ENCODE assay signal across 7 worm cellular contexts in genomic region chrX:573270-573669, ce11.
A peak's percentile ranks its signal among the peaks of the same experiment; 100 is the strongest.
TF ChIP-seq lines count a peak whose summit lies in the region.

No protein-coding gene starts in this region.

TF ChIP-seq in whole organism, L1 larva, 84 proteins besides CTCF, POLR2A, EP300 and RAD21 (continues in another document):
- TF ChIP-seq hpl-2 (GFP tag; optimal IDR thresholded peaks at IDR 0.05; lab: Kevin White, UChicago) (no peak), ets-5 (GFP tag; IDR thresholded peaks at IDR 0.05; lab: Robert Waterston, UW) (no peak), ceh-82 (tag; optimal IDR thresholded peaks at IDR 0.05; lab: Kevin White, UChicago) (peak; percentile 69 to 87 (median 87)), unc-62 (GFP tag; optimal IDR thresholded peaks at IDR 0.05; lab: Kevin White, UChicago) (no peak), ceh-8 (GFP tag; optimal IDR thresholded peaks at IDR 0.05; lab: Kevin White, UChicago) (no peak), nhr-12 (tag; optimal IDR thresholded peaks at IDR 0.05; lab: Kevin White, UChicago) (no peak), F16B12.6 (tag; optimal IDR thresholded peaks at IDR 0.05; lab: Kevin White, UChicago) (peak; percentile 5), ztf-4 (tag; optimal IDR thresholded peaks at IDR 0.05; lab: Kevin White, UChicago) (no peak), ztf-11 (tag; optimal IDR thresholded peaks at IDR 0.05; lab: Kevin White, UChicago) (no peak), jun-1 (tag; optimal IDR thresholded peaks at IDR 0.05; lab: Kevin White, UChicago) (peak; percentile 72), Y116A8C.19 (tag; optimal IDR thresholded peaks at IDR 0.05; lab: Kevin White, UChicago; ENCODE audit: borderline replicate concordance) (no peak), elt-3 (tag; optimal IDR thresholded peaks at IDR 0.05; lab: Kevin White, UChicago) (peak in 3 of 6 experiments; percentile 35 to 56 (median 50)), nhr-20 (tag; optimal IDR thresholded peaks at IDR 0.05; lab: Kevin White, UChicago) (peak; percentile 51)

TF ChIP-seq in whole organism, L2 larva, 48 proteins besides CTCF, POLR2A, EP300 and RAD21 (continues in another document):
- TF ChIP-seq fos-1 (tag; optimal IDR thresholded peaks at IDR 0.05; lab: Kevin White, UChicago) (peak; percentile 15), alr-1 (tag; optimal IDR thresholded peaks at IDR 0.05; lab: Kevin White, UChicago) (no peak), nhr-23 (tag; optimal IDR thresholded peaks at IDR 0.05; lab: Kevin White, UChicago) (no peak), F13H6.1 (tag; optimal IDR thresholded peaks at IDR 0.05; lab: Kevin White, UChicago) (peak; percentile 46), lin-13 (GFP tag; optimal IDR thresholded peaks at IDR 0.05; lab: Kevin White, UChicago) (peak; percentile 15), C34F6.9 (tag; optimal IDR thresholded peaks at IDR 0.05; lab: Kevin White, UChicago) (peak; percentile 84), snpc-4 (tag; optimal IDR thresholded peaks at IDR 0.05; lab: Kevin White, UChicago) (peak; percentile 17), crh-2 (tag; optimal IDR thresholded peaks at IDR 0.05; lab: Kevin White, UChicago) (peak; percentile 31), lsy-2 (tag; optimal IDR thresholded peaks at IDR 0.05; lab: Kevin White, UChicago) (peak in 1 of 2 experiments; percentile 47), unc-55 (GFP tag; optimal IDR thresholded peaks at IDR 0.05; lab: Kevin White, UChicago) (peak; percentile 92), sma-3 (GFP tag; optimal IDR thresholded peaks at IDR 0.05; lab: Kevin White, UChicago) (no peak), nhr-11 (tag; optimal IDR thresholded peaks at IDR 0.05; lab: Kevin White, UChicago) (no peak), zag-1 (tag; optimal IDR thresholded peaks at IDR 0.05; lab: Kevin White, UChicago) (peak; percentile 59)

TF ChIP-seq in whole organism, L3 larva, 47 proteins besides CTCF, POLR2A, EP300 and RAD21:
- TF ChIP-seq skn-1 (tag; optimal IDR thresholded peaks at IDR 0.05; lab: Kevin White, UChicago) = peak; percentile 12
- peak; percentile 61 for TF ChIP-seq lin-39 (tag; optimal IDR thresholded peaks at IDR 0.05; lab: Kevin White, UChicago)
- peak; percentile 52 for TF ChIP-seq nfya-1 (tag; optimal IDR thresholded peaks at IDR 0.05; lab: Kevin White, UChicago; ENCODE audit: insufficient read depth)
- peak; percentile 20 for TF ChIP-seq fkh-10 (GFP tag; optimal IDR thresholded peaks at IDR 0.05; lab: Kevin White, UChicago)
- peak; percentile 72 for TF ChIP-seq pha-4 (tag; optimal IDR thresholded peaks at IDR 0.05; lab: Kevin White, UChicago)
- peak; percentile 2 for TF ChIP-seq hmg-11 (tag; optimal IDR thresholded peaks at IDR 0.05; lab: Kevin White, UChicago)
- TF ChIP-seq jun-1 (tag; optimal IDR thresholded peaks at IDR 0.05; lab: Kevin White, UChicago) = no peak
- peak; percentile 38 for TF ChIP-seq ceh-28 (tag; optimal IDR thresholded peaks at IDR 0.05; lab: Kevin White, UChicago)
- no peak for TF ChIP-seq ZK546.5 (tag; optimal IDR thresholded peaks at IDR 0.05; lab: Kevin White, UChicago)
- TF ChIP-seq ceh-82 (tag; optimal IDR thresholded peaks at IDR 0.05; lab: Kevin White, UChicago) = no peak
- peak; percentile 64 for TF ChIP-seq egl-5 (tag; optimal IDR thresholded peaks at IDR 0.05; lab: Kevin White, UChicago)
- peak; percentile 40 for TF ChIP-seq nhr-23 (tag; optimal IDR thresholded peaks at IDR 0.05; lab: Kevin White, UChicago)
- TF ChIP-seq nhr-25 (tag; optimal IDR thresholded peaks at IDR 0.05; lab: Kevin White, UChicago) = peak; percentile 18
- no peak for TF ChIP-seq tbx-2 (tag; optimal IDR thresholded peaks at IDR 0.05; lab: Kevin White, UChicago)

TF ChIP-seq in whole organism, L4 larva, 104 proteins besides CTCF, POLR2A, EP300 and RAD21 (continues in another document):
- TF ChIP-seq unc-39 (tag; optimal IDR thresholded peaks at IDR 0.05; lab: Kevin White, UChicago) = no peak
- TF ChIP-seq hlh-30 (tag; optimal IDR thresholded peaks at IDR 0.05; lab: Kevin White, UChicago; ENCODE audit: insufficient read depth) = peak; percentile 63
- peak; percentile 4 for TF ChIP-seq dpl-1 (GFP tag; optimal IDR thresholded peaks at IDR 0.05; lab: Kevin White, UChicago)
- peak; percentile 22 for TF ChIP-seq mxl-3 (GFP tag; optimal IDR thresholded peaks at IDR 0.05; lab: Kevin White, UChicago)
- TF ChIP-seq nhr-28 (tag; optimal IDR thresholded peaks at IDR 0.05; lab: Kevin White, UChicago) = peak; percentile 56
- TF ChIP-seq Y105C5A.15 (GFP tag; IDR thresholded peaks at IDR 0.05; lab: Robert Waterston, UW) = no peak
- TF ChIP-seq nhr-6 (tag; optimal IDR thresholded peaks at IDR 0.05; lab: Kevin White, UChicago) = no peak
- TF ChIP-seq aly-2 (tag; optimal IDR thresholded peaks at IDR 0.05; lab: Kevin White, UChicago) = no peak
- peak in 1 of 2 experiments; percentile 46 for TF ChIP-seq hif-1 (tag; optimal IDR thresholded peaks at IDR 0.05; lab: Kevin White, UChicago)
- peak; percentile 28 for TF ChIP-seq hlh-11 (tag; optimal IDR thresholded peaks at IDR 0.05; lab: Kevin White, UChicago)
- TF ChIP-seq lsy-2 (tag; optimal IDR thresholded peaks at IDR 0.05; lab: Kevin White, UChicago) = no peak
- no peak for TF ChIP-seq egl-27 (tag; optimal IDR thresholded peaks at IDR 0.05; lab: Kevin White, UChicago)
- no peak for TF ChIP-seq pha-4 (GFP tag; IDR thresholded peaks at IDR 0.05; lab: Robert Waterston, UW)
- TF ChIP-seq pha-4 (tag; optimal IDR thresholded peaks at IDR 0.05; lab: Kevin White, UChicago) = peak; percentile 41

TF ChIP-seq in whole organism, early embryonic, 17 proteins besides CTCF, POLR2A, EP300 and RAD21:
- peak; percentile 50 for TF ChIP-seq F13C5.2 (tag; optimal IDR thresholded peaks at IDR 0.05; lab: Kevin White, UChicago)
- TF ChIP-seq hmbx-1 (tag; optimal IDR thresholded peaks at IDR 0.05; lab: Kevin White, UChicago) = no peak
- TF ChIP-seq tbx-11 (GFP tag; IDR thresholded peaks at IDR 0.05; lab: Robert Waterston, UW) = no peak
- no peak for TF ChIP-seq hmg-4 (GFP tag; optimal IDR thresholded peaks at IDR 0.05; lab: Kevin White, UChicago)

TF ChIP-seq in whole organism, mixed stage, embryonic, 35 proteins besides CTCF, POLR2A, EP300 and RAD21:
- TF ChIP-seq nhr-237 (tag; optimal IDR thresholded peaks at IDR 0.05; lab: Kevin White, UChicago) (peak; percentile 38), elt-3 (tag; optimal IDR thresholded peaks at IDR 0.05; lab: Kevin White, UChicago) (peak; percentile 75), nhr-2 (tag; optimal IDR thresholded peaks at IDR 0.05; lab: Kevin White, UChicago) (peak; percentile 2), zip-8 (tag; optimal IDR thresholded peaks at IDR 0.05; lab: Kevin White, UChicago) (peak; percentile 85), unc-120 (tag; optimal IDR thresholded peaks at IDR 0.05; lab: Kevin White, UChicago; ENCODE audit: poor library complexity, severe bottlenecking) (no peak), unc-62 (GFP tag; optimal IDR thresholded peaks at IDR 0.05; lab: Kevin White, UChicago) (peak; percentile 2), mep-1 (tag; optimal IDR thresholded peaks at IDR 0.05; lab: Kevin White, UChicago) (no peak), nhr-12 (tag; optimal IDR thresholded peaks at IDR 0.05; lab: Kevin White, UChicago) (no peak), pha-4 (tag; optimal IDR thresholded peaks at IDR 0.05; lab: Kevin White, UChicago) (no peak), lin-13 (tag; optimal IDR thresholded peaks at IDR 0.05; lab: Kevin White, UChicago) (no peak), unc-39 (tag; optimal IDR thresholded peaks at IDR 0.05; lab: Kevin White, UChicago) (no peak), mab-5 (tag; optimal IDR thresholded peaks at IDR 0.05; lab: Kevin White, UChicago) (no peak), bed-3 (GFP tag; optimal IDR thresholded peaks at IDR 0.05; lab: Kevin White, UChicago) (no peak)

TF ChIP-seq in whole organism, young adult, 124 proteins besides CTCF, POLR2A, EP300 and RAD21:
- TF ChIP-seq K12H6.12 (tag; optimal IDR thresholded peaks at IDR 0.05; lab: Kevin White, UChicago) (peak; percentile 42), cebp-1 (GFP tag; IDR thresholded peaks at IDR 0.05; lab: Robert Waterston, UW) (peak; percentile 96), cebp-1 (tag; optimal IDR thresholded peaks at IDR 0.05; lab: Kevin White, UChicago) (peak; percentile 99), hmg-1.2 (GFP tag; IDR thresholded peaks at IDR 0.05; lab: Robert Waterston, UW) (peak; percentile 13; the same call in 1 of the 2 replicates), attf-3 (GFP tag; conservative IDR thresholded peaks at IDR 0.05; lab: Robert Waterston, UW) (no peak), ztf-18 (tag; optimal IDR thresholded peaks at IDR 0.05; lab: Kevin White, UChicago) (no peak), let-607 (tag; optimal IDR thresholded peaks at IDR 0.05; lab: Kevin White, UChicago) (no peak), ceh-27 (GFP tag; optimal IDR thresholded peaks at IDR 0.05; lab: Kevin White, UChicago) (peak; percentile 29)
TF ChIP-seq in whole organism, young adult: peak in this region for 4.
